Worm (Caenorhabditis elegans) whole organism, L3 larva: Measurements from ENCODE around the gene srh-32.

Experiments used
- daf-12 ChIP-seq: fragments of 150-350 bp; optimal IDR thresholded peaks from 2 replicates; lab custom pipeline; 2014; ENCODE audit warnings: missing biosample characterization, missing genetic modification reagents, missing genetic modification characterization
- nhr-11 ChIP-seq: fragments of 150-350 bp; optimal IDR thresholded peaks from 2 replicates; lab custom pipeline; 2014; ENCODE audit warnings: missing biosample characterization, missing genetic modification characterization
- skn-1 ChIP-seq: fragments of 150-350 bp; optimal IDR thresholded peaks from 2 replicates; lab custom pipeline; 2014; ENCODE audit warnings: missing biosample characterization, missing genetic modification characterization

DNA sequence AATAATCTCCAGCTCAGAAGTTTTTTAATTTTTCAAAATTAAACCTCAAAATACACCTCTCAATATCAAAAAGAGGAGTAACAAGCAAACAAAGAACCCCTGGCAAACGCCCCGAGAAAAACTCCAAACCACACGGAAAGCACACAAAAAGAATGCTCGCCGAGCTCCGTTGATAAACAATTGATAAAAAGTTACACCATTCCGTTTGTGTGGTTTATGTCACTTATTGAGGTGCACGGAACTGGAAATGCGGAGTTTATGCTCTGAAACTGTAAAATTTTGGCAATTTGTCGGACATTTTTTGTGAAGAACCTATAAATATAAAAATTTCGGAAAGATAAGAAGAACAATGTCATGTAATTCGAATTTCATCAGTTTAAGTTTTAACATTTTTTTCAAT, 51.3 kb downstream of the srh-32 start:
- TF ChIP-seq nhr-11 (tag; lab: Kevin White, UChicago) = no peak
- no peak for TF ChIP-seq skn-1 (tag; lab: Kevin White, UChicago)
- TF ChIP-seq daf-12 (tag; lab: Kevin White, UChicago) = no peak
